Fruit fly (Drosophila melanogaster): Measurements from ENCODE around the gene Mondo.
A peak's percentile ranks its signal among the peaks of the same experiment; 100 is the strongest.

Mondo gene

DNA sequence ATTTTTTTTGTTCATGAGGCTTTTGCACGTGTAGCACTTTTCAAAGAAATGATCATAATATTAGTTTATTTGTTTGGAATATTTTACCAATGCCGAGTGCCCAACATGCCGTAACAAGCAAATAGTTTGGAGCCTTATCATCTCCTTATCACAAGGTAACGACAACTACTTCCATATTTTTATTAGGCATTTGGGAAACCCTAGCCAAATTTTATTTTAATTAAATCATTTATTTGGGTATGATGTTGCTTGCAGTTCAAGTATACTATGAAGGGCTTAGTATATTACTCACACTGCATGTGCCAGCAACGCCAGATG is 5.4 kb downstream of the Mondo start:
- TF ChIP-seq noc (tag; optimal IDR thresholded peaks at IDR 0.05) = no peak

DNA sequence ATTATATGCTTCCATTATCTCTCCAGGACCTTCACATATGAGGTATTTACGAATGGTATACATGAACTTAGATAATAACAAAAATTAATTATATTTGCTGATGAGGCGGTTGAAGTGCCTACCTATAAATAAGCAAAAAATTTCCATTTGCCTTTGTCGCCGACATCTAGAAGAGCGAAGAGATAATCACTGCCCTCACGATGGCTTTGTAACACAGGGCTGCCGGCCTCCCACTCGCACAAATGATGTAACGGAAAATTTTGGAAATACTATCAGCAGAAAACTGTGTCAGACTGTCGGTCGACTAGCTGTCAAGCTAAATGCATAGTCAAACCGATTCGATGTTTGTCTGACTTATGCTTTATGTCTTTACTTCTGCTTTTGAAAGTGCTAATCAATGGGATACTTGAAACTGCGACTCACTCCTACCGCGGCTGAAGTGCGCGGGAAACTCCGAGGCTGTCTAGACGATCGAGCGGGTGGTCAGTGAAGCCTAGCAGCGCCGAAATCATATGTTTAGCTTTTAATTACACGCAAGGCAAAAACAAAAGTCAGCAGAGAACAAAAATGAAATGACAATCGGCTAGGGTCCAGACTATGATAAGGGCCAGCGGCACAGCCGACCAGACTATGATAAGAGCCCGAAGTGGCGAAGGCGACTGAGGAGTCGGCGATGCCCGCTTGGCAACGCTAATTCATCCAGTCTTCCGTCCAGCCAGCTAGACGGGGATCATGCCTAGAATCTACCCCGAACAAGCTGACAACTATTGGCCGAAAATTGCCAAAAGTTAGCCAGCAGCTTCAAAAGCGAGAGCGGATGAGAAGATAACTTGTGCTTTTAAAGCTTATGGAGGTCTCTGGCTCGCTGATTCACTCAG is 6.0 kb downstream of the Mondo start:
- peak; percentile 37 for TF ChIP-seq noc (tag; optimal IDR thresholded peaks at IDR 0.05)

dm6 chr2L:21302064-21302463 is 7.8 kb downstream of the Mondo start:
- TF ChIP-seq noc (tag; optimal IDR thresholded peaks at IDR 0.05) = no peak

DNA sequence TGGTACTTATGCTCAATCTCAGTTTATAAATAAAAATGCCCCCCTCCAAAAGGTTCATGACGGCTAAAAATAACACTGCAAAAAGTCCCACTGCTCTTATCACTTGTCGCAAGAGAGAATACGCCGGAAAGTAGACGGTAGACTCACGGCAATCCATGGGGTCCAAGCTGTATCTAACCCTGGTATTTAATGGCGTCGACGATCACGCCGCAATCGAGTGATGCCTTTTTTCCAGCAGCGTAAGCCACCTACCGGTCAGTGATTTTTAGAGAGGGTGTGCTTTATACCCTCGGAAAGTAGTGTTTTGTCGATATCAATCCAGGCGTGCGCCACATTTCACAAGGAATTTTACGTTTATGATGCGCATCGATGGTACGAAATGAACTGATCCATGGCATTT is 10.3 kb downstream of the Mondo start:
- no peak for TF ChIP-seq noc (tag; optimal IDR thresholded peaks at IDR 0.05)

dm6 chr2L:21290434-21290833 is 19.4 kb downstream of the Mondo start, which contains the start of gene Gr39a:
Gr39a (plus strand) TSS chr2L:21290734.
- TF ChIP-seq noc (tag; optimal IDR thresholded peaks at IDR 0.05) = no peak

DNA sequence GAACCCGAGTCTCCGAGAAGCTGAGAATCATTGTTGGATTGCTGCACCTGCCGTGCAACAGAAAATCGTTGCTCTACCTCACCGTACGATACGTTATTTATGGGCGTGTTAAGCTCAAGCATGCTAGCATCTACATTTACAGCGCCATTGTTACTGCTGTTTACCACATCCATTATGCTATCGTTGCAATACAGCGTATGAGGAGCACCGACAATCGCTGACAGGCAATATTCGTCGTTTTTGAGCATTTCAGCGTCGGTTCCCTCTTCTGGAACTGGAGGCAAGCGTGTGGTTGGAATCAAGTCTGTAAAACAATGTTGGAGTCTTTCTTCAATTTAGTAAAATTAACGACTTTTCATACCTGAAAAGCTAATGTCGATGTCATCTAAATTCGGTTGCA is 20.7 kb downstream of the Mondo start:
- TF ChIP-seq noc (tag; optimal IDR thresholded peaks at IDR 0.05) = no peak

dm6 chr2L:21268140-21268539 is 41.7 kb downstream of the Mondo start:
- peak; percentile 48 for TF ChIP-seq noc (tag; optimal IDR thresholded peaks at IDR 0.05)

DNA sequence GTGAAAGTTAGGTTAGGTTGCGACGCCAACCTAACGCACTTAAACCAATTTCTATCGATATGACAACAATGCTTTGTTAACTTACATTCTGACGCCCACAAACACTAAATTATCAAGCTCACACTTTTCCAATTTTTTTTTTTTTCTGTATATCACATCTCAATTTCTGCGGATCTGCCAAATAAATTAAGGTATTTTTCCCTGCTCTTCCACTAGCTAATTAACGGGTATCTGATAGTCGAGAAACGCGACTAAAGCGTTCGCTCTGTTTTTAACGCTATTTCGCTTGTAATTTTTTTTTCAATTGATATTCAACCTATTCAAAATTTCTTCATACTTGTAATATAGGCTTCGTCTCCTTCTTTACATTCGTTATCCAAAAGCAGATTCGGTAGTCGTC is 43.6 kb downstream of the Mondo start:
- no peak for TF ChIP-seq noc (tag; optimal IDR thresholded peaks at IDR 0.05)

DNA sequence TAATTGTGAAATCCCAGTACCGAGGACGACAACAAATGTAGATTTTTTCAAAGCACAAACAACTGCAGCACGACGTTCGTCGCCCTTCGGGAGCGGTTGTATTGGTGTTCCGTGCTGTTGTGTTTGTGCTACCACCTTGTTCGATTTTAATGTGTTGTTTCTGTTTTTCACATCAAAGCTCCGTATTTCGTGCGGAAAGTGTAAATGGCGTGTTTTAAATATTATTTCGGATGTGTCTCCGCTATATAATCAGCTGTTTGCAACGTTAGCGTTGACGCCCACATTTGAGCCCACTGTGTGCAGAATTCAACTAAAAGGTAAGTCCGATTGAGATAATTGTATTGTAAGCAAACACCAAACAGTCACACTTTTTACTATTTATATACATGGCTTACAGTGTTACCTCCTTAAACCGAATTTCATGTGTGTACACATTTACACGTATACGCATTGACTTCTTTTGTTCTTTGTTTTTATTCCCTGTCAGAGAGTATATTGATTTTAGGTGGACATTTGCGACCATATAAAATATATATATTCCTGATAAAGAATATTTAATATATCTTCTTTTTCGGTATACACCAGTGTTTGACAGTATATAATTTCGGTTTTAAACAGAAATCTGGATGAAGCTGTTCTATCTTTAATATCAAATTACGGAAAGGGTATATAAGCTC is 46.2 kb downstream of the Mondo start:
- TF ChIP-seq noc (tag; optimal IDR thresholded peaks at IDR 0.05) = no peak

- TF ChIP-seq noc (tag; optimal IDR thresholded peaks at IDR 0.05) = no peak
Measured at dm6 chr2L:21262832-21263231, 47.0 kb downstream of the Mondo start, which contains the start of gene CG8671. CG8671 (plus strand) TSS chr2L:21262956.

dm6 chr2L:21260869-21261268 is 49.0 kb downstream of the Mondo start:
- TF ChIP-seq noc (tag; optimal IDR thresholded peaks at IDR 0.05) = no peak

DNA sequence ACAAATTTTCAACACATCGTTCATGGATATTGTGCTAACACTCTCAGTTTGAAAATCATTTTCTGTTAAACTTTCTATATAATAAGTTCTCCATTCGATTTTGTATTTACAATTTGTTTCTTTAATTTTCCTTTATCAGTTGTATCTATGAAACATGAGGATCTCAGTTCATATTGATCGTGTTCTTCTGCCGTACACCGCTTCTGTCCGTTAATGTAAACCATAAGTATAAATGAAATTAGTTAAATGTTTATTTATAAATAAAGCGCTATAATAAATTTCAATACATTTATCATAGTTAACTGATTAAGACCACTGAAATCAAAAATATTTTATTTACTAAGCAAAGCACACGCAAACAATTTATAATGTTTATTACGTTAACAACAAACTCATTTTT is 50.8 kb downstream of the Mondo start:
- no peak for TF ChIP-seq noc (tag; optimal IDR thresholded peaks at IDR 0.05)

DNA sequence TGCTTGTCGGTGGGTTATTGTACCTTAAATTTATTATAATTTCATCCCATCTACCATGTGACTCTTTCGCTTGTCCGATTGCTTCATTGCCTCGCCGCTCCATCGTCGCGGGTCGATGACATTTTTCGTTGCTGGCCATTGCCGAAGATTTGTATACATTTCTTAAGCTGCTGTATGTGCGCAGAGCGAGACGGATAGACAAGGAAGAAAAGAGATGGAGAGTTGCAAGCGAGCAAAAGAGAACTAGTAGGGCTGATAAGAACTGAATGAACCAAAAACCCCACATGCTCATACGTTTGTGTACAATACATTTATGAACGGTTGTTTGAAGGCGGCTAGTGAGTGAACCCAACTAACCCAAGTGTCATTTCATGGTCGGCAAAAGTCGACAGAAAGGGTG is 58.1 kb downstream of the Mondo start:
- no peak for TF ChIP-seq noc (tag; optimal IDR thresholded peaks at IDR 0.05)

dm6 chr2L:21250519-21251336 is 59.1 kb downstream of the Mondo start:
- peak; percentile 28 for TF ChIP-seq noc (tag; optimal IDR thresholded peaks at IDR 0.05)

DNA sequence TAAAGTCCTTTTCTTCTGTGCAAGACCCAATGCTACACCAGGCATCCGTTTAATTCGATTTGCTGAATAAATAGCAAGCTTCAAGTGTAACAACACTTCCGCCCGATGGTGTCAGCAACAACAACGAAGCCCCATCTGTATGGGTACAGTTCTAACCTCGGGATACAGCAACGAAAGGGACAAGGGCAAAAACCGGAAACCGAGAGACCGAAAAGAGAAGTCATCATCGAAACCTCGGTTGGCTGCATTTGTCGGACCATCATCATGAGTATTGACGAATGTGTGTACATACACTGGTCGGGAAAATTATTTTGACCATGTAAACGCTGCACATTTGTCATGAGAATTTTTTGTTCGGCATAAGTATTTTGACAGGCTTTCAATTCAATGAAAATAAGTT is 61.0 kb downstream of the Mondo start:
- no peak for TF ChIP-seq noc (tag; optimal IDR thresholded peaks at IDR 0.05)

dm6 chr2L:21247967-21248366 is 61.9 kb downstream of the Mondo start:
- no peak for TF ChIP-seq noc (tag; optimal IDR thresholded peaks at IDR 0.05)

Measured in whole organism, larva.